Worm (Caenorhabditis elegans) whole organism, young adult: Measurements from ENCODE around the gene grl-25.

ENCODE experiments used
- F23B12.7 ChIP-seq: sonication (generic microtip); optimal IDR thresholded peaks from 2 replicates; lab custom pipeline; 2017; ENCODE audit warnings: missing genetic modification characterization, mild to moderate bottlenecking, missing compliant biosample characterization, antibody characterized with exemption, moderate library complexity; ENCODE audit not compliant: insufficient read depth
- F52B5.7 ChIP-seq: sonication (generic microtip); optimal IDR thresholded peaks from 2 replicates; lab custom pipeline; 2016; ENCODE audit warnings: mild to moderate bottlenecking, missing genetic modification characterization, missing compliant biosample characterization
- F55B11.4 ChIP-seq: sonication (generic microtip); optimal IDR thresholded peaks from 2 replicates; lab custom pipeline; 2016; ENCODE audit warnings: missing compliant biosample characterization, missing genetic modification characterization, borderline replicate concordance; ENCODE audit not compliant: insufficient read depth
- F57C9.4 ChIP-seq: sonication (generic microtip); optimal IDR thresholded peaks from 2 replicates; lab custom pipeline; 2017; ENCODE audit warnings: mild to moderate bottlenecking, missing genetic modification characterization, missing compliant biosample characterization
- T07F8.4 ChIP-seq: sonication (generic microtip); optimal IDR thresholded peaks from 2 replicates; lab custom pipeline; 2016; ENCODE audit warnings: mild to moderate bottlenecking, missing genetic modification characterization, moderate library complexity, missing compliant biosample characterization
- Y53G8AR.9 ChIP-seq: fragments of 200-800 bp; sonication (Bioruptor generic); conservative IDR thresholded peaks from 2 replicates; pipeline ENCODE4 v1.3.6; 2022; ENCODE audit warnings: missing genetic modification reagents, missing genetic modification characterization, missing compliant biosample characterization
- ZK185.1 ChIP-seq: sonication (generic microtip); optimal IDR thresholded peaks from 2 replicates; lab custom pipeline; 2016; ENCODE audit warnings: mild to moderate bottlenecking, missing genetic modification characterization, missing compliant biosample characterization; ENCODE audit not compliant: poor library complexity, severe bottlenecking
- ama-1 ChIP-seq, 3 experiments: fragments of 150-350 bp in 1 of 3; sonication (generic microtip) in 2 of 3; optimal IDR thresholded peaks; 2 replicates each; lab custom pipeline; 2014 to 2018; ENCODE audit warnings: missing biosample characterization in 2 of 3, missing genetic modification characterization in 2 of 3, missing genetic modification reagents in 2 of 3
- ccch-3 ChIP-seq: fragments of 200-800 bp; sonication (Bioruptor generic); optimal IDR thresholded peaks from 2 replicates; lab custom pipeline; 2018; ENCODE audit warnings: mild to moderate bottlenecking, missing genetic modification characterization, missing compliant biosample characterization
- cebp-2 ChIP-seq: fragments of 200-800 bp; sonication (Bioruptor generic); IDR thresholded peaks from 2 replicates; pipeline ENCODE4 v1.3.6; 2022; ENCODE audit warnings: missing genetic modification characterization, missing compliant biosample characterization
- him-1 ChIP-seq: sonication (generic microtip); optimal IDR thresholded peaks from 2 replicates; lab custom pipeline; 2016; ENCODE audit warnings: missing genotype, missing genetic modification reagents, missing genetic modification characterization, missing compliant biosample characterization
- hlh-26 ChIP-seq: fragments of 200-800 bp; sonication (Bioruptor generic); conservative IDR thresholded peaks from 2 replicates; pipeline ENCODE4 v1.3.6; 2022; ENCODE audit warnings: missing genetic modification reagents, missing genetic modification characterization, missing compliant biosample characterization
- hmg-1.2 ChIP-seq: fragments of 200-800 bp; sonication (Bioruptor generic); IDR thresholded peaks from 2 replicates; pipeline ENCODE4 v1.3.6; 2022; ENCODE audit warnings: missing genetic modification reagents, missing genetic modification characterization, missing compliant biosample characterization
- hmg-20 ChIP-seq: fragments of 200-800 bp; sonication (Bioruptor generic); IDR thresholded peaks from 2 replicates; pipeline ENCODE4 v1.3.6; 2022; ENCODE audit warnings: missing genetic modification reagents, missing genetic modification characterization, missing compliant biosample characterization
- hrde-1 ChIP-seq: sonication (generic microtip); optimal IDR thresholded peaks from 2 replicates; lab custom pipeline; 2016; ENCODE audit warnings: missing genetic modification characterization, mild to moderate bottlenecking, missing compliant biosample characterization, moderate library complexity, missing genotype, missing genetic modification reagents, borderline replicate concordance
- lin-26 ChIP-seq: fragments of 200-800 bp; sonication (Bioruptor generic); IDR thresholded peaks from 2 replicates; pipeline ENCODE4 v1.3.6; 2022; ENCODE audit warnings: missing genetic modification reagents, missing genetic modification characterization, missing compliant biosample characterization
- lin-35 ChIP-seq, 3 experiments: fragments of 150-350 bp in 2 of 3; sonication (generic microtip) in 1 of 3; optimal IDR thresholded peaks; 2 replicates each; lab custom pipeline; 2014 to 2018; ENCODE audit warnings: missing biosample characterization in 3 of 3, missing genetic modification characterization in 3 of 3, missing genetic modification reagents in 3 of 3
- lsl-1 ChIP-seq: fragments of 200-800 bp; sonication (Bioruptor generic); optimal IDR thresholded peaks from 2 replicates; lab custom pipeline; 2018; ENCODE audit warnings: mild to moderate bottlenecking, missing genetic modification characterization, moderate library complexity, missing compliant biosample characterization
- madf-3 ChIP-seq: fragments of 200-800 bp; sonication (Bioruptor generic); IDR thresholded peaks from 2 replicates; pipeline ENCODE4 v1.3.6; 2022; ENCODE audit warnings: missing genetic modification reagents, missing genetic modification characterization, missing compliant biosample characterization
- madf-6 ChIP-seq: fragments of 200-800 bp; sonication (Bioruptor generic); IDR thresholded peaks from 2 replicates; pipeline ENCODE4 v1.3.6; 2022; ENCODE audit warnings: missing genetic modification reagents, missing genetic modification characterization, missing compliant biosample characterization
- mes-4 ChIP-seq: sonication (generic microtip); optimal IDR thresholded peaks from 2 replicates; lab custom pipeline; 2016; ENCODE audit warnings: missing genotype, missing genetic modification characterization, missing compliant biosample characterization
- nhr-120 ChIP-seq: fragments of 200-800 bp; sonication (Bioruptor generic); IDR thresholded peaks from 2 replicates; pipeline ENCODE4 v1.3.6; 2022; ENCODE audit warnings: missing genetic modification characterization, missing compliant biosample characterization
- nhr-27 ChIP-seq: fragments of 200-800 bp; sonication (Bioruptor generic); optimal IDR thresholded peaks from 2 replicates; lab custom pipeline; 2018; ENCODE audit warnings: mild to moderate bottlenecking, missing genetic modification characterization, moderate library complexity, missing compliant biosample characterization
- pha-4 ChIP-seq: fragments of 150-350 bp; sonication (generic microtip); optimal IDR thresholded peaks from 2 replicates; lab custom pipeline; 2014; ENCODE audit warnings: missing biosample characterization, missing genetic modification reagents, missing genetic modification characterization
- snpc-4 ChIP-seq, 5 experiments: fragments of 150-350 bp in 1 of 5; sonication (generic microtip) in 4 of 5; optimal IDR thresholded peaks; 2 replicates each; lab custom pipeline; 2014 to 2018; ENCODE audit warnings: missing genetic modification characterization in 5 of 5, missing biosample characterization in 3 of 5, antibody characterized with exemption in 2 of 5, mild to moderate bottlenecking in 2 of 5, missing compliant biosample characterization in 2 of 5, missing genotype in 2 of 5, moderate library complexity in 2 of 5, missing genetic modification reagents in 1 of 5
- sptf-2 ChIP-seq: fragments of 200-800 bp; sonication (Bioruptor generic); optimal IDR thresholded peaks from 2 replicates; lab custom pipeline; 2018; ENCODE audit warnings: mild to moderate bottlenecking, missing genetic modification characterization, missing compliant biosample characterization
- tbx-9 ChIP-seq: sonication (generic microtip); optimal IDR thresholded peaks from 2 replicates; lab custom pipeline; 2016; ENCODE audit warnings: borderline replicate concordance, missing genetic modification characterization, inconsistent platforms, missing compliant biosample characterization
- xnd-1 ChIP-seq: sonication (generic microtip); optimal IDR thresholded peaks from 2 replicates; lab custom pipeline; 2016; ENCODE audit warnings: missing genotype, missing genetic modification reagents, missing genetic modification characterization, missing compliant biosample characterization
- ztf-25 ChIP-seq: fragments of 200-800 bp; sonication (Bioruptor generic); IDR thresholded peaks from 2 replicates; pipeline ENCODE4 v1.3.6; 2022; ENCODE audit warnings: missing genetic modification reagents, missing genetic modification characterization, missing compliant biosample characterization
- ztf-3 ChIP-seq: fragments of 200-800 bp; sonication (Bioruptor generic); optimal IDR thresholded peaks from 2 replicates; lab custom pipeline; 2018; ENCODE audit warnings: mild to moderate bottlenecking, missing genetic modification characterization, missing compliant biosample characterization
- ztf-6 ChIP-seq: fragments of 200-800 bp; sonication (Bioruptor generic); IDR thresholded peaks from 2 replicates; pipeline ENCODE4 v1.3.6; 2022; ENCODE audit warnings: missing genetic modification reagents, missing genetic modification characterization, missing compliant biosample characterization

grl-25 gene

ce11 chrIII:9010047-9010446, 48.0 kb downstream of the grl-25 start, which contains the start of gene F59B2.8:
Gene F59B2.8 (minus strand): TSS chrIII:9010197.
- no peak for TF ChIP-seq madf-6
- no peak for TF ChIP-seq hmg-20 (GFP tag; lab: Robert Waterston, UW)
- TF ChIP-seq Y53G8AR.9 (GFP tag; lab: Robert Waterston, UW) = no peak
- no peak for TF ChIP-seq him-1 (tag; lab: Kevin White, UChicago)
- TF ChIP-seq hrde-1 (tag; lab: Kevin White, UChicago) = no peak
- TF ChIP-seq lsl-1 = no peak
- TF ChIP-seq F52B5.7 (tag; lab: Kevin White, UChicago) = no peak
- TF ChIP-seq xnd-1 = no peak
- no peak for TF ChIP-seq ZK185.1 (tag; lab: Kevin White, UChicago)
- no peak for TF ChIP-seq mes-4 (tag; lab: Kevin White, UChicago)
- no peak for TF ChIP-seq hlh-26 (GFP tag; lab: Robert Waterston, UW)
- no peak for TF ChIP-seq ztf-6 (GFP tag; lab: Robert Waterston, UW)
- no peak for TF ChIP-seq lin-35 (GFP tag; optimal IDR thresholded peaks at IDR 0.05; lab: Kevin White, UChicago)
- TF ChIP-seq madf-3 (GFP tag; lab: Robert Waterston, UW) = no peak
- TF ChIP-seq, all 124 proteins: peak for 0

- no peak for TF ChIP-seq tbx-9 (tag; lab: Kevin White, UChicago)
- no peak for TF ChIP-seq F23B12.7
- no peak for TF ChIP-seq F55B11.4 (tag; lab: Kevin White, UChicago)
- TF ChIP-seq T07F8.4 (tag; lab: Kevin White, UChicago) = no peak
- no peak for TF ChIP-seq F57C9.4
- no peak for TF ChIP-seq pha-4 (tag; lab: Kevin White, UChicago)
- no peak for TF ChIP-seq snpc-4 (GFP tag; optimal IDR thresholded peaks at IDR 0.05; lab: Kevin White, UChicago)
- no peak for TF ChIP-seq snpc-4 (tag; optimal IDR thresholded peaks at IDR 0.05; lab: Kevin White, UChicago)
- TF ChIP-seq hmg-1.2 (GFP tag; lab: Robert Waterston, UW) = no peak
- TF ChIP-seq ama-1 (optimal IDR thresholded peaks at IDR 0.05; lab: Kevin White, UChicago) = no peak
- no peak for TF ChIP-seq ama-1 (GFP tag; optimal IDR thresholded peaks at IDR 0.05; lab: Kevin White, UChicago)
- TF ChIP-seq cebp-2 (GFP tag; lab: Robert Waterston, UW) = no peak
- TF ChIP-seq ztf-3 (GFP tag; lab: Kevin White, UChicago) = no peak
- TF ChIP-seq lin-26 = no peak
- no peak for TF ChIP-seq nhr-27 (tag; lab: Kevin White, UChicago)
- TF ChIP-seq ztf-6 (GFP tag; lab: Robert Waterston, UW) = no peak
- no peak for TF ChIP-seq sptf-2 (GFP tag; lab: Kevin White, UChicago)
- no peak for TF ChIP-seq nhr-120 (GFP tag; lab: Robert Waterston, UW)
- no peak for TF ChIP-seq ztf-25 (GFP tag; lab: Robert Waterston, UW)
- no peak for TF ChIP-seq ccch-3 (GFP tag; lab: Kevin White, UChicago)
- TF ChIP-seq, all 124 proteins: peak for 0
These were observed 50.2 kb downstream of the grl-25 start, which contains the start of gene F59B2.9 for ce11 chrIII:9012309-9012708. Gene F59B2.9 (minus strand): TSS chrIII:9012409.
